Fruit fly (Drosophila melanogaster) whole organism: Measurements from ENCODE around the gene Dna2.

Source experiments
- CG8478 ChIP-seq: fragments of >200 bp; optimal IDR thresholded peaks from 2 replicates; lab custom pipeline; 2018; ENCODE audit warnings: inconsistent platforms
- psq ChIP-seq: fragments of >200 bp; optimal IDR thresholded peaks from 2 replicates; lab custom pipeline; 2017
- usp ChIP-seq: fragments of >200 bp; optimal IDR thresholded peaks from 2 replicates; lab custom pipeline; 2017; ENCODE audit warnings: missing biosample characterization, missing genetic modification characterization, mixed read lengths

DNA sequence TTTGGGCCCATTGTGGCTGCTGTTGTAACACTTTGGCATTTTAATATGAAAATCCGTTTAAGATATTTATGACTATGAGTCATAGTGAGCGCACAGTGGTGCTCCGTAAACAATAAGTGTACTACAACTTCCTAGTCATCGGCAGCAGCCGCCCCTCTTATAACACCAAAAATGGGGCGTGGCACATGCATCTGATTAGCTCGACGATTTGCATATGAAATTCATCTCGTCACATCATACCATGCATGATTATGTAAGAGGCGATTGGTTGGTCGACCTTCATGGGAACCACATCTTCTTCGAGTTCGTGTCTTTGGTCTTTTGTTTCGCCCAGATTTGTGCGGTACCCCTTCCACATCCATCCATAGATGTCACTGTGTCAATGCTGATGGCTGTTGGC lies 19.4 kb downstream of the Dna2 start:
- TF ChIP-seq CG8478 (lab: Kevin White, UChicago): no peak
- no peak for TF ChIP-seq psq
- TF ChIP-seq usp (GFP tag; lab: Kevin White, UChicago): no peak
